Worm (Caenorhabditis elegans) whole organism, L2 larva: ENCODE data around the gene lgc-16.

Experiments used
- C34F6.9 ChIP-seq: fragments of 150-350 bp; optimal IDR thresholded peaks from 2 replicates; lab custom pipeline; 2014; ENCODE audit warnings: missing biosample characterization, missing genetic modification characterization
- F13H6.1 ChIP-seq: sonication (generic microtip); optimal IDR thresholded peaks from 2 replicates; lab custom pipeline; 2016; ENCODE audit warnings: missing genetic modification characterization, missing compliant biosample characterization
- R02D3.7 ChIP-seq: fragments of 150-350 bp; optimal IDR thresholded peaks from 2 replicates; lab custom pipeline; 2014; ENCODE audit warnings: missing biosample characterization, missing genetic modification characterization
- Y55F3AM.14 ChIP-seq: fragments of 200-800 bp; sonication (Bioruptor generic); optimal IDR thresholded peaks from 2 replicates; lab custom pipeline; 2018; ENCODE audit warnings: mild to moderate bottlenecking, missing genetic modification characterization, missing compliant biosample characterization
- ZK546.5 ChIP-seq: sonication (generic microtip); optimal IDR thresholded peaks from 2 replicates; lab custom pipeline; 2017; ENCODE audit warnings: missing biosample characterization, missing genetic modification characterization
- alr-1 ChIP-seq: fragments of 150-350 bp; optimal IDR thresholded peaks from 2 replicates; lab custom pipeline; 2014; ENCODE audit warnings: missing biosample characterization, missing genetic modification characterization
- aly-2 ChIP-seq: fragments of 150-350 bp; optimal IDR thresholded peaks from 2 replicates; lab custom pipeline; 2014; ENCODE audit warnings: missing biosample characterization, missing genetic modification characterization
- ama-1 ChIP-seq: fragments of 150-350 bp; optimal IDR thresholded peaks from 2 replicates; lab custom pipeline; 2018; ENCODE audit warnings: inconsistent platforms
- ceh-16 ChIP-seq: fragments of 150-350 bp; optimal IDR thresholded peaks from 2 replicates; lab custom pipeline; 2014; ENCODE audit warnings: missing biosample characterization, missing genetic modification characterization
- crh-2 ChIP-seq: sonication (generic microtip); optimal IDR thresholded peaks from 2 replicates; lab custom pipeline; 2017; ENCODE audit warnings: missing biosample characterization, missing genetic modification characterization
- dmd-4 ChIP-seq: sonication (generic microtip); optimal IDR thresholded peaks from 2 replicates; lab custom pipeline; 2017; ENCODE audit warnings: missing biosample characterization, missing genetic modification characterization
- gmeb-1 ChIP-seq: fragments of 150-350 bp; optimal IDR thresholded peaks from 2 replicates; lab custom pipeline; 2014; ENCODE audit warnings: missing biosample characterization, missing genetic modification characterization
- lin-13 ChIP-seq: fragments of 150-350 bp; optimal IDR thresholded peaks from 2 replicates; lab custom pipeline; 2014; ENCODE audit warnings: missing biosample characterization, missing genetic modification reagents, missing genetic modification characterization
- lin-39 ChIP-seq: fragments of 150-350 bp; optimal IDR thresholded peaks from 2 replicates; lab custom pipeline; 2014; ENCODE audit warnings: missing biosample characterization, missing genetic modification reagents, missing genetic modification characterization
- lsy-2 ChIP-seq, 2 experiments: fragments of 150-350 bp in 1 of 2; sonication (generic microtip) in 1 of 2; optimal IDR thresholded peaks; 2 replicates each; lab custom pipeline; 2014 to 2017; ENCODE audit warnings: missing biosample characterization in 2 of 2, missing genetic modification characterization in 2 of 2
- mab-5 ChIP-seq: fragments of 150-350 bp; optimal IDR thresholded peaks from 2 replicates; lab custom pipeline; 2014; ENCODE audit warnings: missing biosample characterization, missing genetic modification characterization
- mdl-1 ChIP-seq, 2 experiments: fragments of 150-350 bp in 1 of 2; sonication (generic microtip) in 1 of 2; optimal IDR thresholded peaks; 2 replicates each; lab custom pipeline; 2017; ENCODE audit warnings: missing biosample characterization in 2 of 2, missing genetic modification characterization in 2 of 2
- nhr-10 ChIP-seq: sonication (generic microtip); optimal IDR thresholded peaks from 2 replicates; lab custom pipeline; 2017; ENCODE audit warnings: missing biosample characterization, missing genetic modification characterization
- nhr-11 ChIP-seq: fragments of 150-350 bp; optimal IDR thresholded peaks from 2 replicates; lab custom pipeline; 2014; ENCODE audit warnings: missing biosample characterization, missing genetic modification characterization
- nhr-12 ChIP-seq: fragments of 150-350 bp; optimal IDR thresholded peaks from 2 replicates; lab custom pipeline; 2014; ENCODE audit warnings: missing biosample characterization, missing genetic modification characterization
- nhr-129 ChIP-seq: fragments of 150-350 bp; optimal IDR thresholded peaks from 2 replicates; lab custom pipeline; 2014; ENCODE audit warnings: missing biosample characterization, missing genetic modification characterization
- nhr-23 ChIP-seq: fragments of 150-350 bp; optimal IDR thresholded peaks from 2 replicates; lab custom pipeline; 2014; ENCODE audit warnings: missing biosample characterization, missing genetic modification reagents, missing genetic modification characterization
- nhr-237 ChIP-seq: fragments of 150-350 bp; optimal IDR thresholded peaks from 2 replicates; lab custom pipeline; 2014; ENCODE audit warnings: missing biosample characterization, missing genetic modification characterization
- nhr-6 ChIP-seq: fragments of 150-350 bp; optimal IDR thresholded peaks from 2 replicates; lab custom pipeline; 2014; ENCODE audit warnings: missing biosample characterization, missing genetic modification characterization
- nhr-77 ChIP-seq: fragments of 150-350 bp; optimal IDR thresholded peaks from 2 replicates; lab custom pipeline; 2014; ENCODE audit warnings: missing biosample characterization, missing genetic modification characterization
- peb-1 ChIP-seq: fragments of 150-350 bp; optimal IDR thresholded peaks from 2 replicates; lab custom pipeline; 2014; ENCODE audit warnings: missing biosample characterization, missing genetic modification characterization
- sem-4 ChIP-seq: fragments of 150-350 bp; optimal IDR thresholded peaks from 2 replicates; lab custom pipeline; 2014; ENCODE audit warnings: missing biosample characterization, missing genetic modification reagents, missing genetic modification characterization
- sma-3 ChIP-seq: sonication (generic microtip); optimal IDR thresholded peaks from 2 replicates; lab custom pipeline; 2016; ENCODE audit warnings: missing genetic modification reagents, missing genetic modification characterization, missing compliant biosample characterization
- snpc-4 ChIP-seq: fragments of 150-350 bp; optimal IDR thresholded peaks from 2 replicates; lab custom pipeline; 2014; ENCODE audit warnings: missing biosample characterization, missing genetic modification characterization
- unc-39 ChIP-seq: fragments of 150-350 bp; optimal IDR thresholded peaks from 2 replicates; lab custom pipeline; 2014; ENCODE audit warnings: missing biosample characterization, missing genetic modification characterization
- unc-62 ChIP-seq: fragments of 150-350 bp; optimal IDR thresholded peaks from 2 replicates; lab custom pipeline; 2014; ENCODE audit warnings: missing biosample characterization, missing genetic modification reagents, missing genetic modification characterization
- zag-1 ChIP-seq: fragments of 150-350 bp; optimal IDR thresholded peaks from 2 replicates; lab custom pipeline; 2014; ENCODE audit warnings: missing biosample characterization, missing genetic modification characterization
- ztf-1 ChIP-seq: fragments of 200-800 bp; sonication (Bioruptor generic); conservative IDR thresholded peaks from 2 replicates; pipeline ENCODE4 v1.3.6; 2022; ENCODE audit warnings: missing genetic modification characterization, missing compliant biosample characterization
- ztf-4 ChIP-seq: fragments of 150-350 bp; optimal IDR thresholded peaks from 2 replicates; lab custom pipeline; 2014; ENCODE audit warnings: missing biosample characterization, missing genetic modification characterization

The lgc-16 gene

ce11 chrX:12106004-12106403, 12.4 kb upstream of the lgc-16 start (continued):
- TF ChIP-seq snpc-4 (tag; lab: Kevin White, UChicago): peak; percentile 2
- peak; percentile 15 for TF ChIP-seq ceh-16 (tag; lab: Kevin White, UChicago)
- peak; percentile 65 for TF ChIP-seq nhr-11
- peak; percentile 72 for TF ChIP-seq sem-4 (tag; lab: Kevin White, UChicago)
- TF ChIP-seq mab-5 (tag; lab: Kevin White, UChicago): peak; percentile 76
- no peak for TF ChIP-seq nhr-77 (tag; lab: Kevin White, UChicago)
- TF ChIP-seq nhr-12 (tag; lab: Kevin White, UChicago): peak; percentile 46
- TF ChIP-seq lin-39 (tag; lab: Kevin White, UChicago): no peak
- TF ChIP-seq nhr-237 (tag; lab: Kevin White, UChicago): no peak
- TF ChIP-seq nhr-10 (tag; lab: Kevin White, UChicago): no peak
- TF ChIP-seq unc-62 (GFP tag; lab: Kevin White, UChicago): no peak
- TF ChIP-seq gmeb-1 (tag; lab: Kevin White, UChicago): no peak
- TF ChIP-seq zag-1 (tag; lab: Kevin White, UChicago): peak; percentile 46
- no peak for TF ChIP-seq unc-39 (tag; lab: Kevin White, UChicago)
- TF ChIP-seq ztf-1: no peak
- peak in 1 of 2 experiments; percentile 42 for TF ChIP-seq mdl-1 (tag; optimal IDR thresholded peaks at IDR 0.05; lab: Kevin White, UChicago)
- TF ChIP-seq F13H6.1 (tag; lab: Kevin White, UChicago): peak; percentile 77
- peak; percentile 56 for TF ChIP-seq C34F6.9 (tag; lab: Kevin White, UChicago)
- no peak for TF ChIP-seq nhr-23 (tag; lab: Kevin White, UChicago)
- TF ChIP-seq ztf-4 (tag; lab: Kevin White, UChicago): no peak
- no peak for TF ChIP-seq dmd-4 (tag; lab: Kevin White, UChicago)
- TF ChIP-seq peb-1: no peak
- peak; percentile 68 for TF ChIP-seq Y55F3AM.14 (GFP tag; lab: Kevin White, UChicago)
- peak; percentile 73 for TF ChIP-seq sma-3
- TF ChIP-seq crh-2 (tag; lab: Kevin White, UChicago): peak; percentile 72
- no peak for TF ChIP-seq alr-1 (tag; lab: Kevin White, UChicago)

ce11 chrX:12108517-12109216, 9.8 kb upstream of the lgc-16 start, which contains the start of the genes W03G11.2 and lgc-13:
W03G11.2 (minus strand) TSS chrX:12108617.
lgc-13 (plus strand) TSS chrX:12109166.
- TF ChIP-seq aly-2 (tag; lab: Kevin White, UChicago) (no peak), nhr-77 (tag; lab: Kevin White, UChicago) (no peak), Y55F3AM.14 (GFP tag; lab: Kevin White, UChicago) (no peak)

- TF ChIP-seq R02D3.7 (tag; lab: Kevin White, UChicago): no peak
Observed at ce11 chrX:12111213-12111612, 7.2 kb upstream of the lgc-16 start, which contains the start of gene lgc-14. lgc-14 (plus strand) TSS chrX:12111513.

ce11 chrX:12114024-12114423, 4.4 kb upstream of the lgc-16 start, which contains the start of gene lgc-15:
lgc-15 (plus strand) TSS chrX:12114324.
- TF ChIP-seq alr-1 (tag; lab: Kevin White, UChicago) (no peak), ztf-4 (tag; lab: Kevin White, UChicago) (no peak), ZK546.5 (tag; lab: Kevin White, UChicago) (no peak), nhr-77 (tag; lab: Kevin White, UChicago) (no peak), ama-1 (lab: Kevin White, UChicago) (no peak), ceh-16 (tag; lab: Kevin White, UChicago) (no peak), lin-39 (tag; lab: Kevin White, UChicago) (no peak), Y55F3AM.14 (GFP tag; lab: Kevin White, UChicago) (no peak), nhr-23 (tag; lab: Kevin White, UChicago) (no peak), R02D3.7 (tag; lab: Kevin White, UChicago) (no peak), lsy-2 (tag; optimal IDR thresholded peaks at IDR 0.05; lab: Kevin White, UChicago) (no peak), sem-4 (tag; lab: Kevin White, UChicago) (no peak), nhr-6 (tag; lab: Kevin White, UChicago) (no peak), lin-13 (GFP tag; lab: Kevin White, UChicago) (no peak), nhr-129 (tag; lab: Kevin White, UChicago) (no peak), crh-2 (tag; lab: Kevin White, UChicago) (no peak), gmeb-1 (tag; lab: Kevin White, UChicago) (no peak), nhr-10 (tag; lab: Kevin White, UChicago) (no peak), dmd-4 (tag; lab: Kevin White, UChicago) (no peak)
